Fruit fly (Drosophila melanogaster): ENCODE measurements around the gene ppk22.

ppk22 gene

dm6 chr3R:24875939-24876842 is 16.6 kb upstream of the ppk22 start, which contains the start of gene CG3744 (continued):
- TF ChIP-seq CG33213 (GFP tag; optimal IDR thresholded peaks at IDR 0.05): peak; percentile 81
- peak; percentile 92 for TF ChIP-seq Aef1 (GFP tag; IDR thresholded peaks at IDR 0.05)
- peak; percentile 83 for TF ChIP-seq CG11093 (GFP tag; IDR thresholded peaks at IDR 0.05)
- TF ChIP-seq cas (GFP tag; IDR thresholded peaks at IDR 0.05): peak; percentile 91
- TF ChIP-seq sob (GFP tag; IDR thresholded peaks at IDR 0.05): peak; percentile 96
- TF ChIP-seq CG8089 (GFP tag; optimal IDR thresholded peaks at IDR 0.05): peak; percentile 64
- peak; percentile 92 for TF ChIP-seq Hr3 (GFP tag; optimal IDR thresholded peaks at IDR 0.05)
- TF ChIP-seq BEAF-32 (GFP tag; optimal IDR thresholded peaks at IDR 0.05): peak; percentile 92
- TF ChIP-seq CG15011 (GFP tag; optimal IDR thresholded peaks at IDR 0.05): peak; percentile 53
- peak; percentile 80 for TF ChIP-seq kni (GFP tag; optimal IDR thresholded peaks at IDR 0.05)
- peak; percentile 74 for TF ChIP-seq CG34376 (GFP tag; optimal IDR thresholded peaks at IDR 0.05)
- TF ChIP-seq schlank (tag; optimal IDR thresholded peaks at IDR 0.05): peak; percentile 67
- no peak for TF ChIP-seq CG1832 (GFP tag; optimal IDR thresholded peaks at IDR 0.05)
- no peak for TF ChIP-seq tio (GFP tag; optimal IDR thresholded peaks at IDR 0.05)
- peak; percentile 93 for TF ChIP-seq CG10543 (GFP tag; optimal IDR thresholded peaks at IDR 0.05)
- peak; percentile 94 for TF ChIP-seq Hr39 (optimal IDR thresholded peaks at IDR 0.05)
- peak; percentile 47 for TF ChIP-seq Myb (GFP tag; optimal IDR thresholded peaks at IDR 0.05)
- no peak for TF ChIP-seq Hmx (GFP tag; optimal IDR thresholded peaks at IDR 0.05)
- TF ChIP-seq CG30403 (GFP tag; optimal IDR thresholded peaks at IDR 0.05): peak; percentile 92
- TF ChIP-seq H15 (GFP tag; IDR thresholded peaks at IDR 0.05): peak; percentile 93
- peak; percentile 81; the same call in 2 of the 3 replicates for TF ChIP-seq jigr1 (GFP tag; IDR thresholded peaks at IDR 0.05)
- TF ChIP-seq CG12155 (GFP tag; optimal IDR thresholded peaks at IDR 0.05): peak; percentile 87
- TF ChIP-seq CkIIα-i1 (GFP tag; IDR thresholded peaks at IDR 0.05): 0 out of 2 replicates have a peak, but pooled peaks have one; percentile 52
- peak; percentile 93 for TF ChIP-seq CG7372 (GFP tag; IDR thresholded peaks at IDR 0.05)
- TF ChIP-seq rib (GFP tag; IDR thresholded peaks at IDR 0.05): peak; percentile 90
- peak; percentile 77 for TF ChIP-seq CG10321 (GFP tag; IDR thresholded peaks at IDR 0.05)
- TF ChIP-seq Rx (GFP tag; IDR thresholded peaks at IDR 0.05): peak; percentile 90
- TF ChIP-seq grn (GFP tag; optimal IDR thresholded peaks at IDR 0.05): peak; percentile 0
- peak; percentile 90 for TF ChIP-seq ro (GFP tag; IDR thresholded peaks at IDR 0.05)
- peak; percentile 79 to 94 for TF ChIP-seq dpn (GFP tag; optimal IDR thresholded peaks at IDR 0.05)
- TF ChIP-seq Usf (GFP tag; optimal IDR thresholded peaks at IDR 0.05): peak; percentile 85
- TF ChIP-seq CG6683 (GFP tag; optimal IDR thresholded peaks at IDR 0.05): peak; percentile 76
- TF ChIP-seq chn (GFP tag; optimal IDR thresholded peaks at IDR 0.05): peak; percentile 73
- peak; percentile 78 for TF ChIP-seq CG33557 (GFP tag; optimal IDR thresholded peaks at IDR 0.05)
- peak; percentile 84 for TF ChIP-seq CG4730 (GFP tag; IDR thresholded peaks at IDR 0.05)
- peak; percentile 55 for TF ChIP-seq Jarid2 (GFP tag; optimal IDR thresholded peaks at IDR 0.05)
- peak; percentile 69 for TF ChIP-seq CrebB (tag; optimal IDR thresholded peaks at IDR 0.05)
- TF ChIP-seq Lhr (GFP tag; optimal IDR thresholded peaks at IDR 0.05): peak; percentile 92
- TF ChIP-seq mam (GFP tag; optimal IDR thresholded peaks at IDR 0.05): peak; percentile 90
- TF ChIP-seq ERR (GFP tag; optimal IDR thresholded peaks at IDR 0.05): peak; percentile 61
- peak; percentile 23 for TF ChIP-seq CG3995 (GFP tag; optimal IDR thresholded peaks at IDR 0.05)
- TF ChIP-seq tna (GFP tag; IDR thresholded peaks at IDR 0.05; ENCODE audit: partially characterized antibody): peak; percentile 88
- TF ChIP-seq Dip3 (GFP tag; optimal IDR thresholded peaks at IDR 0.05): peak; percentile 72
- peak; percentile 94 for TF ChIP-seq sisA (GFP tag; IDR thresholded peaks at IDR 0.05)
- peak; percentile 72 for TF ChIP-seq Antp (GFP tag; optimal IDR thresholded peaks at IDR 0.05)
- peak; percentile 44 for TF ChIP-seq corto (GFP tag; optimal IDR thresholded peaks at IDR 0.05)
- TF ChIP-seq CG10274 (GFP tag; optimal IDR thresholded peaks at IDR 0.05): peak; percentile 57
- TF ChIP-seq CG3847 (GFP tag; IDR thresholded peaks at IDR 0.05): peak; percentile 96
- TF ChIP-seq grau (tag; optimal IDR thresholded peaks at IDR 0.05): peak; percentile 92
